ENCODE assay signal across 4 worm cellular contexts in the genomic region with DNA sequence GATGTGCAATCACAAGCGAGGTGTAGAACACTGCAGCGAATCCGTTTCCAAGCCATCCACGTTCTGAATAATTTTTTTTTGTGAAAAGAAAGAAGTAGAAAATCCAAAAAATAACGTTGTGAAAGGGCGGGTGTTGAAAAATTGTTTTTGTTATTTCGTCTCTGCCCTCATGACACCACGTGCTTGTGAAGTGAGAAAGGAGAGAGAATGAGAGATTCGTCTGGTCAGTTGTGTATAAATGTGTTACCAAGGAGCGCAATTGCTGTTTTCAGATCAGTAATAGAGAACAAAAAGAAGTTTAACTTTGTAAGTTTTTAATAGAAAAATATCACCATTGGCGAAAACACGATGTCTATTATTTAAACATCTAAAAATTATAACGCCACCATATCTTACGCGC.
TF ChIP-seq lines count a peak whose summit lies in the region.

No protein-coding gene starts in this region.

TF ChIP-seq in whole organism, L1 larva, 84 proteins besides CTCF, POLR2A, EP300 and RAD21 (continued from another document):
- TF ChIP-seq fkh-8 (tag; optimal IDR thresholded peaks at IDR 0.05; lab: Kevin White, UChicago) (peak; percentile 31), nhr-71 (tag; optimal IDR thresholded peaks at IDR 0.05; lab: Kevin White, UChicago) (peak; percentile 67), zag-1 (tag; optimal IDR thresholded peaks at IDR 0.05; lab: Kevin White, UChicago) (no peak), ets-5 (GFP tag; IDR thresholded peaks at IDR 0.05; lab: Robert Waterston, UW) (no peak), xbp-1 (tag; optimal IDR thresholded peaks at IDR 0.05; lab: Kevin White, UChicago) (no peak), lsy-2 (tag; optimal IDR thresholded peaks at IDR 0.05; lab: Kevin White, UChicago) (peak; percentile 44 to 65), lir-3 (tag; optimal IDR thresholded peaks at IDR 0.05; lab: Kevin White, UChicago; ENCODE audit: poor library complexity) (peak; percentile 38), efl-1 (optimal IDR thresholded peaks at IDR 0.05; lab: Kevin White, UChicago) (peak; percentile 41 to 43), efl-1 (GFP tag; optimal IDR thresholded peaks at IDR 0.05 in 1 of 2; lab: Kevin White, UChicago) (peak in 1 of 2 experiments; percentile 36), ama-1 (optimal IDR thresholded peaks at IDR 0.05; lab: Kevin White, UChicago) (no peak), ces-1 (GFP tag; optimal IDR thresholded peaks at IDR 0.05; lab: Kevin White, UChicago) (no peak), nhr-19 (GFP tag; conservative IDR thresholded peaks at IDR 0.05; lab: Robert Waterston, UW) (peak; percentile 23; the same call in 1 of the 2 replicates), C04F5.9 (tag; optimal IDR thresholded peaks at IDR 0.05; lab: Kevin White, UChicago) (no peak), lin-14 (GFP tag; optimal IDR thresholded peaks at IDR 0.05; lab: Kevin White, UChicago) (peak; percentile 83), snpc-4 (tag; optimal IDR thresholded peaks at IDR 0.05; lab: Kevin White, UChicago) (no peak), mab-9 (GFP tag; IDR thresholded peaks at IDR 0.05; lab: Robert Waterston, UW) (no peak), rnt-1 (tag; optimal IDR thresholded peaks at IDR 0.05; lab: Kevin White, UChicago) (peak; percentile 25), lin-35 (GFP tag; optimal IDR thresholded peaks at IDR 0.05; lab: Kevin White, UChicago) (peak; percentile 32 to 66), blmp-1 (tag; optimal IDR thresholded peaks at IDR 0.05; lab: Kevin White, UChicago) (peak; percentile 56), nhr-20 (tag; optimal IDR thresholded peaks at IDR 0.05; lab: Kevin White, UChicago) (peak; percentile 49)

TF ChIP-seq in whole organism, L2 larva, 48 proteins besides CTCF, POLR2A, EP300 and RAD21 (continued from another document):
- TF ChIP-seq sma-9 (GFP tag; optimal IDR thresholded peaks at IDR 0.05; lab: Kevin White, UChicago) (peak; percentile 39), sma-9 (tag; optimal IDR thresholded peaks at IDR 0.05; lab: Kevin White, UChicago) (no peak), elt-1 (tag; optimal IDR thresholded peaks at IDR 0.05; lab: Kevin White, UChicago) (no peak), unc-62 (GFP tag; optimal IDR thresholded peaks at IDR 0.05; lab: Kevin White, UChicago) (no peak), lin-11 (tag; optimal IDR thresholded peaks at IDR 0.05; lab: Kevin White, UChicago) (no peak), R02D3.7 (tag; optimal IDR thresholded peaks at IDR 0.05; lab: Kevin White, UChicago) (no peak), Y55F3AM.14 (GFP tag; optimal IDR thresholded peaks at IDR 0.05; lab: Kevin White, UChicago) (no peak), lsy-2 (tag; optimal IDR thresholded peaks at IDR 0.05; lab: Kevin White, UChicago) (peak in 1 of 2 experiments; percentile 62), crh-2 (tag; optimal IDR thresholded peaks at IDR 0.05; lab: Kevin White, UChicago) (peak; percentile 34), nhr-237 (tag; optimal IDR thresholded peaks at IDR 0.05; lab: Kevin White, UChicago) (no peak), nhr-11 (tag; optimal IDR thresholded peaks at IDR 0.05; lab: Kevin White, UChicago) (no peak), nhr-25 (tag; optimal IDR thresholded peaks at IDR 0.05; lab: Kevin White, UChicago) (peak; percentile 60), gmeb-1 (tag; optimal IDR thresholded peaks at IDR 0.05; lab: Kevin White, UChicago) (no peak), sma-3 (GFP tag; optimal IDR thresholded peaks at IDR 0.05; lab: Kevin White, UChicago) (no peak), unc-39 (tag; optimal IDR thresholded peaks at IDR 0.05; lab: Kevin White, UChicago) (no peak), ZK546.5 (tag; optimal IDR thresholded peaks at IDR 0.05; lab: Kevin White, UChicago) (no peak), C34F6.9 (tag; optimal IDR thresholded peaks at IDR 0.05; lab: Kevin White, UChicago) (peak; percentile 74), nhr-23 (tag; optimal IDR thresholded peaks at IDR 0.05; lab: Kevin White, UChicago) (no peak), lin-39 (tag; optimal IDR thresholded peaks at IDR 0.05; lab: Kevin White, UChicago) (no peak)

TF ChIP-seq in whole organism, L4 larva, 104 proteins besides CTCF, POLR2A, EP300 and RAD21 (continued from another document):
- TF ChIP-seq mes-2 (tag; optimal IDR thresholded peaks at IDR 0.05; lab: Kevin White, UChicago; ENCODE audit: poor library complexity, severe bottlenecking) (peak; percentile 15), spr-3 (GFP tag; optimal IDR thresholded peaks at IDR 0.05; lab: Kevin White, UChicago) (no peak), ceh-32 (tag; optimal IDR thresholded peaks at IDR 0.05; lab: Kevin White, UChicago; ENCODE audit: poor library complexity) (no peak), daf-12 (tag; optimal IDR thresholded peaks at IDR 0.05; lab: Kevin White, UChicago) (no peak), F44E2.7 (GFP tag; IDR thresholded peaks at IDR 0.05; lab: Robert Waterston, UW) (no peak), daf-19 (GFP tag; conservative IDR thresholded peaks at IDR 0.05; lab: Robert Waterston, UW) (no peak), pqm-1 (tag; optimal IDR thresholded peaks at IDR 0.05; lab: Kevin White, UChicago) (no peak), D1046.2 (GFP tag; IDR thresholded peaks at IDR 0.05; lab: Robert Waterston, UW) (no peak), lir-3 (tag; optimal IDR thresholded peaks at IDR 0.05; lab: Kevin White, UChicago) (no peak), hlh-30 (tag; optimal IDR thresholded peaks at IDR 0.05; lab: Kevin White, UChicago; ENCODE audit: insufficient read depth) (peak; percentile 93), nhr-10 (tag; optimal IDR thresholded peaks at IDR 0.05; lab: Kevin White, UChicago) (no peak), nhr-77 (tag; optimal IDR thresholded peaks at IDR 0.05; lab: Kevin White, UChicago) (peak; percentile 26), daf-16 (GFP tag; optimal IDR thresholded peaks at IDR 0.05; lab: Kevin White, UChicago) (peak in 1 of 2 experiments; percentile 51), daf-16 (tag; optimal IDR thresholded peaks at IDR 0.05; lab: Kevin White, UChicago) (no peak), aha-1 (tag; lab: Kevin White, UChicago) (peak; percentile 37), Y75B8A.6 (GFP tag; IDR thresholded peaks at IDR 0.05; lab: Robert Waterston, UW) (no peak), nhr-237 (tag; optimal IDR thresholded peaks at IDR 0.05; lab: Kevin White, UChicago) (no peak), spr-1 (tag; optimal IDR thresholded peaks at IDR 0.05; lab: Kevin White, UChicago) (no peak), hlh-11 (tag; optimal IDR thresholded peaks at IDR 0.05; lab: Kevin White, UChicago) (peak; percentile 49), lin-29 (GFP tag; IDR thresholded peaks at IDR 0.05; lab: Robert Waterston, UW) (no peak), php-3 (GFP tag; IDR thresholded peaks at IDR 0.05; lab: Robert Waterston, UW) (no peak), lin-13 (GFP tag; optimal IDR thresholded peaks at IDR 0.05; lab: Kevin White, UChicago) (no peak), fkh-10 (GFP tag; optimal IDR thresholded peaks at IDR 0.05; lab: Kevin White, UChicago) (no peak), ztf-7 (tag; optimal IDR thresholded peaks at IDR 0.05; lab: Kevin White, UChicago) (no peak), F49E8.2 (tag; optimal IDR thresholded peaks at IDR 0.05; lab: Kevin White, UChicago; ENCODE audit: borderline replicate concordance) (no peak), cey-2 (tag; optimal IDR thresholded peaks at IDR 0.05; lab: Kevin White, UChicago; ENCODE audit: borderline replicate concordance, insufficient read depth) (no peak), hmg-1.1 (GFP tag; IDR thresholded peaks at IDR 0.05; lab: Robert Waterston, UW) (0 out of 2 replicates have a peak, but pooled peaks have one; percentile 14), tra-1 (GFP tag; IDR thresholded peaks at IDR 0.05; lab: Robert Waterston, UW) (no peak), mxl-3 (GFP tag; optimal IDR thresholded peaks at IDR 0.05; lab: Kevin White, UChicago) (peak; percentile 88), ama-1 (optimal IDR thresholded peaks at IDR 0.05; lab: Kevin White, UChicago) (peak; percentile 17), skn-1 (tag; optimal IDR thresholded peaks at IDR 0.05; lab: Kevin White, UChicago) (no peak), egl-43 (GFP tag; IDR thresholded peaks at IDR 0.05; lab: Robert Waterston, UW) (no peak), ces-1 (GFP tag; optimal IDR thresholded peaks at IDR 0.05; lab: Kevin White, UChicago) (no peak), ctbp-1 (GFP tag; IDR thresholded peaks at IDR 0.05; lab: Robert Waterston, UW) (no peak), nhr-6 (tag; optimal IDR thresholded peaks at IDR 0.05; lab: Kevin White, UChicago) (peak; percentile 38), ceh-62 (tag; optimal IDR thresholded peaks at IDR 0.05; lab: Kevin White, UChicago) (no peak), mep-1 (tag; optimal IDR thresholded peaks at IDR 0.05; lab: Kevin White, UChicago) (peak; percentile 49), ZK546.5 (tag; optimal IDR thresholded peaks at IDR 0.05; lab: Kevin White, UChicago) (no peak), ztf-11 (tag; optimal IDR thresholded peaks at IDR 0.05; lab: Kevin White, UChicago) (no peak), aly-2 (tag; optimal IDR thresholded peaks at IDR 0.05; lab: Kevin White, UChicago) (no peak), unc-130 (GFP tag; optimal IDR thresholded peaks at IDR 0.05; lab: Kevin White, UChicago) (no peak), nhr-11 (tag; optimal IDR thresholded peaks at IDR 0.05; lab: Kevin White, UChicago) (peak; percentile 21), lin-38 (GFP tag; IDR thresholded peaks at IDR 0.05; lab: Robert Waterston, UW) (0 out of 2 replicates have a peak, but pooled peaks have one; percentile 7), nhr-28 (tag; optimal IDR thresholded peaks at IDR 0.05; lab: Kevin White, UChicago) (peak; percentile 47), ceh-44 (GFP tag; IDR thresholded peaks at IDR 0.05; lab: Robert Waterston, UW) (no peak), gei-8 (GFP tag; optimal IDR thresholded peaks at IDR 0.05; lab: Kevin White, UChicago) (no peak), ceh-82 (tag; optimal IDR thresholded peaks at IDR 0.05; lab: Kevin White, UChicago) (no peak), nhr-102 (tag; optimal IDR thresholded peaks at IDR 0.05; lab: Kevin White, UChicago) (no peak)

TF ChIP-seq in whole organism, young adult, 124 proteins besides CTCF, POLR2A, EP300 and RAD21 (continued from another document):
- TF ChIP-seq rpc-1 (optimal IDR thresholded peaks at IDR 0.05; lab: Kevin White, UChicago): no peak
- TF ChIP-seq rpc-1 (tag; optimal IDR thresholded peaks at IDR 0.05; lab: Kevin White, UChicago): no peak
- TF ChIP-seq ztf-18 (tag; optimal IDR thresholded peaks at IDR 0.05; lab: Kevin White, UChicago): no peak
- no peak; the same call in 1 of the 2 replicates for TF ChIP-seq hmg-1.2 (GFP tag; IDR thresholded peaks at IDR 0.05; lab: Robert Waterston, UW)
- no peak for TF ChIP-seq egl-44 (GFP tag; IDR thresholded peaks at IDR 0.05; lab: Robert Waterston, UW)
- TF ChIP-seq ets-4 (GFP tag; optimal IDR thresholded peaks at IDR 0.05; lab: Kevin White, UChicago): no peak
